Fruit fly (Drosophila melanogaster) whole organism, pupa: ENCODE data around the gene CG18301.

ENCODE experiments used
- CG10348 ChIP-seq: fragments of 200-800 bp; sonication (Bioruptor generic); IDR thresholded peaks from 2 replicates; pipeline ENCODE4 v1.3.6; 2022; ENCODE audit warnings: missing biosample characterization, missing genetic modification characterization
- CG4496 ChIP-seq: fragments of 200-800 bp; sonication (Bioruptor generic); IDR thresholded peaks from 3 replicates; pipeline ENCODE4 v1.3.6; 2022; ENCODE audit warnings: missing biosample characterization, missing genetic modification characterization
- CG8159 ChIP-seq: fragments of 200-800 bp; sonication (Bioruptor generic); optimal IDR thresholded peaks from 3 replicates; lab custom pipeline; 2018; ENCODE audit warnings: missing biosample characterization, mild to moderate bottlenecking, missing genetic modification characterization, moderate library complexity
- CG8301 ChIP-seq: fragments of 200-800 bp; sonication (Bioruptor generic); optimal IDR thresholded peaks from 2 replicates; lab custom pipeline; 2018; ENCODE audit warnings: missing biosample characterization, mild to moderate bottlenecking, missing genetic modification characterization
- CG9948 ChIP-seq: fragments of 200-800 bp; sonication (Bioruptor generic); optimal IDR thresholded peaks from 2 replicates; lab custom pipeline; 2018; ENCODE audit warnings: missing biosample characterization, mild to moderate bottlenecking, missing genetic modification characterization, moderate library complexity
- D1 ChIP-seq: fragments of 200-800 bp; sonication (Bioruptor generic); optimal IDR thresholded peaks from 2 replicates; lab custom pipeline; 2018; ENCODE audit warnings: missing biosample characterization, mild to moderate bottlenecking, missing genetic modification characterization, moderate library complexity
- EcR ChIP-seq: fragments of 200-800 bp; sonication (Bioruptor generic); optimal IDR thresholded peaks from 3 replicates; lab custom pipeline; 2019; ENCODE audit warnings: missing biosample characterization, missing genetic modification characterization, mild to moderate bottlenecking, moderate library complexity, missing genetic modification reagents
- Ets98B ChIP-seq: fragments of 200-800 bp; sonication (Bioruptor generic); IDR thresholded peaks from 2 replicates; pipeline ENCODE4 v1.3.6; 2022; ENCODE audit warnings: missing biosample characterization, missing genetic modification characterization
- Snoo ChIP-seq: fragments of 200-800 bp; sonication (Bioruptor generic); optimal IDR thresholded peaks from 3 replicates; lab custom pipeline; 2017; ENCODE audit warnings: missing biosample characterization, mild to moderate bottlenecking, missing genetic modification characterization, inconsistent platforms
- rn ChIP-seq: fragments of 200-800 bp; sonication (Bioruptor generic); IDR thresholded peaks from 2 replicates; pipeline ENCODE4 v1.3.6; 2022; ENCODE audit warnings: missing biosample characterization, missing genetic modification characterization

DNA sequence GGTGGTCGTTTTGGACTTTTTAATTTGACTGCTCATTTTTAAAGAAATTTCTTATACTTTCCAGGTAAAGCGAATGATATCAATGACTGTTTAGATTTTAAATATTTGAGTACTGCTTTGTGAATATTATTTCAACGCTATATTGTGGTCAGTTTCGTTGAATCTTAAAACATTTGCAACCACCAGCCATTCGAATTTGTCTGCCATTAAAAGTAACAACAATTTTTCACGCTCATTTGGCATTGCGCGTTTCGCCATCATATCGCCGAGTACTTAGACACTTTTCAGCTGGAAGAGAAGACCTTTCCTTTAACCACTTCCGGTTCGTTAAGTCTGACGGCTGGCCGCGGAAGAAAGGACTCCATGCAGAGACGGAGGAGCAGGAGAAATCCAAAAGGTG lies 50.0 kb downstream of the CG18301 start, which contains the start of gene CG34161:
- no peak for TF ChIP-seq CG8159
- no peak for TF ChIP-seq Ets98B (GFP tag; lab: Robert Waterston, UW)
- TF ChIP-seq Snoo (tag; lab: Kevin White, UChicago): no peak
- no peak for TF ChIP-seq rn
- TF ChIP-seq EcR (GFP tag; lab: Kevin White, UChicago): no peak
- TF ChIP-seq D1 (tag; lab: Kevin White, UChicago): no peak
- no peak for TF ChIP-seq CG9948 (tag; lab: Kevin White, UChicago)
- TF ChIP-seq CG8301 (tag; lab: Kevin White, UChicago): no peak
- TF ChIP-seq CG4496 (GFP tag; lab: Robert Waterston, UW): no peak
- TF ChIP-seq CG10348 (GFP tag; lab: Robert Waterston, UW): no peak
